Fruit fly (Drosophila melanogaster) whole organism, embryonic: ENCODE measurements around the gene Irbp.

Experiments used
- CG10267 ChIP-seq: fragments of 200-800 bp; sonication (Bioruptor generic); optimal IDR thresholded peaks from 2 replicates; lab custom pipeline; 2018; ENCODE audit warnings: missing biosample characterization, mild to moderate bottlenecking, missing genetic modification characterization, moderate library complexity
- CG10462 ChIP-seq: fragments of 200-800 bp; sonication (Bioruptor generic); optimal IDR thresholded peaks from 2 replicates; lab custom pipeline; 2016; ENCODE audit warnings: missing biosample characterization, missing genetic modification characterization
- CG13123 ChIP-seq: fragments of 200-800 bp; sonication (Bioruptor generic); optimal IDR thresholded peaks from 2 replicates; lab custom pipeline; 2016; ENCODE audit warnings: missing biosample characterization, missing genetic modification characterization
- CG17361 ChIP-seq: fragments of 200-800 bp; sonication (Bioruptor generic); IDR thresholded peaks from 3 replicates; pipeline ENCODE4 v1.3.6; 2022; ENCODE audit warnings: missing biosample characterization, missing genetic modification characterization
- CG17385 ChIP-seq: fragments of 200-800 bp; sonication (Bioruptor generic); optimal IDR thresholded peaks from 3 replicates; lab custom pipeline; 2018; ENCODE audit warnings: missing biosample characterization, mild to moderate bottlenecking, missing genetic modification characterization
- CG18262 ChIP-seq: fragments of 200-800 bp; optimal IDR thresholded peaks from 3 replicates; lab custom pipeline; 2019; ENCODE audit warnings: missing biosample characterization, mild to moderate bottlenecking, missing genetic modification characterization, moderate library complexity
- CG31365 ChIP-seq: fragments of 200-800 bp; sonication (Bioruptor generic); optimal IDR thresholded peaks from 2 replicates; lab custom pipeline; 2018; ENCODE audit warnings: missing biosample characterization, mild to moderate bottlenecking, missing genetic modification characterization
- CG31388 ChIP-seq: fragments of 200-800 bp; sonication (Bioruptor generic); optimal IDR thresholded peaks from 2 replicates; lab custom pipeline; 2016; ENCODE audit warnings: missing biosample characterization, missing genetic modification characterization
- CG32532 ChIP-seq: fragments of 200-800 bp; sonication (Bioruptor generic); IDR thresholded peaks from 2 replicates; pipeline ENCODE4 v1.3.6; 2022; ENCODE audit warnings: missing biosample characterization, missing genetic modification characterization
- CG6272 ChIP-seq: fragments of 200-800 bp; sonication (Bioruptor generic); IDR thresholded peaks from 2 replicates; pipeline ENCODE4 v1.3.6; 2022; ENCODE audit warnings: missing biosample characterization, missing genetic modification characterization
- CG6654 ChIP-seq: fragments of 200-800 bp; sonication (Bioruptor generic); optimal IDR thresholded peaks from 2 replicates; lab custom pipeline; 2017; ENCODE audit warnings: missing biosample characterization, mild to moderate bottlenecking, missing genetic modification characterization
- CG6689 ChIP-seq: fragments of 200-800 bp; sonication (Bioruptor generic); IDR thresholded peaks from 2 replicates; pipeline ENCODE4 v1.3.6; 2022; ENCODE audit warnings: missing biosample characterization, missing genetic modification characterization
- CG6791 ChIP-seq: fragments of 200-800 bp; sonication (Bioruptor generic); IDR thresholded peaks from 3 replicates; pipeline ENCODE4 v1.3.6; 2022; ENCODE audit warnings: missing biosample characterization, missing genetic modification characterization; ENCODE audit not compliant: partially characterized antibody
- CG8281 ChIP-seq: fragments of 200-800 bp; sonication (Bioruptor generic); optimal IDR thresholded peaks from 2 replicates; lab custom pipeline; 2018; ENCODE audit warnings: missing biosample characterization, mild to moderate bottlenecking, missing genetic modification characterization, moderate library complexity
- CG9727 ChIP-seq: fragments of 200-800 bp; sonication (Bioruptor generic); optimal IDR thresholded peaks from 3 replicates; lab custom pipeline; 2017; ENCODE audit warnings: missing biosample characterization, mild to moderate bottlenecking, missing genetic modification characterization
- Dek ChIP-seq: fragments of 200-800 bp; sonication (Bioruptor generic); optimal IDR thresholded peaks from 3 replicates; lab custom pipeline; 2019; ENCODE audit warnings: missing biosample characterization, mild to moderate bottlenecking, missing genetic modification characterization, moderate library complexity
- Gug ChIP-seq: fragments of 200-800 bp; sonication (Bioruptor generic); IDR thresholded peaks from 4 replicates; pipeline ENCODE4 v1.3.6; 2022; ENCODE audit warnings: missing biosample characterization, missing genetic modification characterization
- Hey ChIP-seq: fragments of 200-800 bp; sonication (Bioruptor generic); optimal IDR thresholded peaks from 3 replicates; lab custom pipeline; 2018; ENCODE audit warnings: missing biosample characterization, mild to moderate bottlenecking, missing genetic modification characterization
- HmgZ ChIP-seq: fragments of 200-800 bp; sonication (Bioruptor generic); optimal IDR thresholded peaks from 2 replicates; lab custom pipeline; 2018; ENCODE audit warnings: missing biosample characterization, mild to moderate bottlenecking, missing genetic modification characterization
- Hsf ChIP-seq: fragments of 200-800 bp; sonication (Bioruptor generic); optimal IDR thresholded peaks from 3 replicates; lab custom pipeline; 2016; ENCODE audit warnings: missing biosample characterization, missing genetic modification characterization
- Lhr ChIP-seq: fragments of 200-800 bp; sonication (Bioruptor generic); optimal IDR thresholded peaks from 3 replicates; lab custom pipeline; 2017; ENCODE audit warnings: mild to moderate bottlenecking, missing biosample characterization, missing genetic modification reagents, missing genetic modification characterization
- NFAT ChIP-seq: fragments of 200-800 bp; sonication (Bioruptor generic); IDR thresholded peaks from 2 replicates; pipeline ENCODE4 v1.3.6; 2022; ENCODE audit warnings: missing biosample characterization, missing genetic modification characterization
- Oli ChIP-seq: fragments of 200-800 bp; sonication (Bioruptor generic); optimal IDR thresholded peaks from 2 replicates; lab custom pipeline; 2018; ENCODE audit warnings: missing biosample characterization, mild to moderate bottlenecking, missing genetic modification characterization, moderate library complexity
- Spps ChIP-seq: fragments of 200-800 bp; sonication (Bioruptor generic); optimal IDR thresholded peaks from 2 replicates; lab custom pipeline; 2018; ENCODE audit warnings: missing biosample characterization, mild to moderate bottlenecking, missing genetic modification characterization
- Trl ChIP-seq, 3 experiments: fragments of >200 bp in 2 of 3; fragments of 200-800 bp in 1 of 3; sonication (Bioruptor generic) in 1 of 3; optimal IDR thresholded peaks; 2 replicates in 1 of 3; 3 replicates in 2 of 3; lab custom pipeline; 2016 to 2017; ENCODE audit warnings: missing biosample characterization in 1 of 3, missing genetic modification characterization in 1 of 3
- Xbp1 ChIP-seq: fragments of 200-800 bp; sonication (Bioruptor generic); optimal IDR thresholded peaks from 3 replicates; lab custom pipeline; 2016; ENCODE audit warnings: missing biosample characterization, mild to moderate bottlenecking, missing genetic modification characterization
- aop ChIP-seq: fragments of 200-800 bp; sonication (Bioruptor generic); IDR thresholded peaks from 2 replicates; pipeline ENCODE4 v1.3.6; 2022; ENCODE audit warnings: missing biosample characterization, missing genetic modification characterization
- cwo ChIP-seq: fragments of 200-800 bp; sonication (Bioruptor generic); optimal IDR thresholded peaks from 3 replicates; lab custom pipeline; 2017; ENCODE audit warnings: missing biosample characterization, missing genetic modification characterization, mild to moderate bottlenecking, moderate library complexity, missing genetic modification reagents
- danr ChIP-seq: fragments of 200-800 bp; sonication (Bioruptor generic); IDR thresholded peaks from 2 replicates; pipeline ENCODE4 v1.3.6; 2022; ENCODE audit warnings: missing biosample characterization, missing genetic modification characterization
- dati ChIP-seq: fragments of 200-800 bp; sonication (Bioruptor generic); IDR thresholded peaks from 2 replicates; pipeline ENCODE4 v1.3.6; 2022; ENCODE audit warnings: missing biosample characterization, missing genetic modification characterization
- dpn ChIP-seq, 2 experiments: fragments of 200-800 bp; sonication (Bioruptor generic); optimal IDR thresholded peaks; 3 replicates each; lab custom pipeline; 2016; ENCODE audit warnings: missing biosample characterization in 2 of 2, missing genetic modification characterization in 2 of 2
- fd102C ChIP-seq: fragments of 200-800 bp; sonication (Bioruptor generic); optimal IDR thresholded peaks from 2 replicates; lab custom pipeline; 2018; ENCODE audit warnings: missing biosample characterization, mild to moderate bottlenecking, missing genetic modification characterization, moderate library complexity
- h ChIP-seq: fragments of >200 bp; optimal IDR thresholded peaks from 2 replicates; lab custom pipeline; 2017
- hkb ChIP-seq, 2 experiments: fragments of 200-800 bp in 1 of 2; fragments of >200 bp in 1 of 2; sonication (Bioruptor generic) in 1 of 2; IDR thresholded peaks in 1 of 2; optimal IDR thresholded peaks in 1 of 2; 2 replicates each; pipeline versions ENCODE4 v1.3.6 to Lab custom; 2017 to 2022; ENCODE audit warnings: missing biosample characterization in 1 of 2, missing genetic modification characterization in 1 of 2
- mirr ChIP-seq: fragments of 200-800 bp; sonication (Bioruptor generic); optimal IDR thresholded peaks from 3 replicates; lab custom pipeline; 2018; ENCODE audit warnings: missing biosample characterization, mild to moderate bottlenecking, missing genetic modification characterization
- peb ChIP-seq: fragments of 200-800 bp; sonication (Bioruptor generic); IDR thresholded peaks from 2 replicates; pipeline ENCODE4 v1.3.6; 2022; ENCODE audit warnings: missing biosample characterization, missing genetic modification characterization
- pita ChIP-seq: fragments of 200-800 bp; sonication (Bioruptor generic); optimal IDR thresholded peaks from 2 replicates; lab custom pipeline; 2017; ENCODE audit warnings: missing biosample characterization, mild to moderate bottlenecking, missing genetic modification characterization
- row ChIP-seq: fragments of 200-800 bp; sonication (Bioruptor generic); IDR thresholded peaks from 3 replicates; pipeline ENCODE4 v1.3.6; 2022; ENCODE audit warnings: missing biosample characterization, missing genetic modification characterization
- sens ChIP-seq: fragments of 200-800 bp; sonication (Bioruptor generic); peaks from one replicate; lab custom pipeline; 2016; ENCODE audit warnings: missing biosample characterization, missing genetic modification characterization
- sisA ChIP-seq: fragments of 200-800 bp; sonication (Bioruptor generic); IDR thresholded peaks from 2 replicates; pipeline ENCODE4 v1.3.6; 2022; ENCODE audit warnings: missing biosample characterization, missing genetic modification characterization
- slp2 ChIP-seq: fragments of 200-800 bp; sonication (Bioruptor generic); optimal IDR thresholded peaks from 2 replicates; lab custom pipeline; 2016; ENCODE audit warnings: missing biosample characterization, missing genetic modification characterization
- so ChIP-seq: fragments of 200-800 bp; sonication (Bioruptor generic); IDR thresholded peaks from 3 replicates; pipeline ENCODE4 v1.3.6; 2022; ENCODE audit warnings: missing biosample characterization, missing genetic modification characterization
- sr ChIP-seq: fragments of 200-800 bp; sonication (Bioruptor generic); IDR thresholded peaks from 3 replicates; pipeline ENCODE4 v1.3.6; 2022; ENCODE audit warnings: missing biosample characterization, missing genetic modification characterization
- stwl ChIP-seq: fragments of 200-800 bp; sonication (Bioruptor generic); optimal IDR thresholded peaks from 3 replicates; lab custom pipeline; 2018; ENCODE audit warnings: missing biosample characterization, mild to moderate bottlenecking, missing genetic modification characterization, moderate library complexity
- tgo ChIP-seq: fragments of 200-800 bp; sonication (Bioruptor generic); IDR thresholded peaks from 3 replicates; pipeline ENCODE4 v1.3.6; 2022; ENCODE audit warnings: missing biosample characterization, missing genetic modification characterization
- tll ChIP-seq, 2 experiments: fragments of 200-800 bp in 1 of 2; fragments of >200 bp in 1 of 2; sonication (Bioruptor generic) in 1 of 2; optimal IDR thresholded peaks; 2 replicates each; lab custom pipeline; 2017 to 2019; ENCODE audit warnings: missing biosample characterization in 2 of 2, missing genetic modification characterization in 2 of 2, mild to moderate bottlenecking in 1 of 2, moderate library complexity in 1 of 2
- ttk ChIP-seq: fragments of 200-800 bp; sonication (Bioruptor generic); IDR thresholded peaks from 2 replicates; pipeline ENCODE4 v2.1.2; 2022; ENCODE audit warnings: missing biosample characterization, missing genetic modification characterization
- unc-4 ChIP-seq: fragments of 200-800 bp; sonication (Bioruptor generic); IDR thresholded peaks from 2 replicates; pipeline ENCODE4 v1.3.6; 2022; ENCODE audit warnings: missing biosample characterization, missing genetic modification characterization; ENCODE audit not compliant: partially characterized antibody
- wor ChIP-seq: fragments of 200-800 bp; sonication (Bioruptor generic); IDR thresholded peaks from 2 replicates; pipeline ENCODE4 v1.3.6; 2022; ENCODE audit warnings: missing biosample characterization, missing genetic modification characterization
- zfh1 ChIP-seq: fragments of 200-800 bp; sonication (Bioruptor generic); IDR thresholded peaks from 3 replicates; pipeline ENCODE4 v1.3.6; 2022; ENCODE audit warnings: missing biosample characterization, missing genetic modification characterization

Gene Irbp

dm6 chr3R:11402894-11403293 lies 7.0 kb upstream of the Irbp start (continued):
- TF ChIP-seq Trl (optimal IDR thresholded peaks at IDR 0.05; lab: Kevin White, UChicago) (no peak), Trl (GFP tag; optimal IDR thresholded peaks at IDR 0.05; lab: Kevin White, UChicago) (no peak), CG31365 (tag; lab: Kevin White, UChicago) (peak; percentile 94), wor (GFP tag; lab: Robert Waterston, UW) (no peak), stwl (tag; lab: Kevin White, UChicago) (peak; percentile 92), Lhr (GFP tag; lab: Kevin White, UChicago) (no peak), HmgZ (tag; lab: Kevin White, UChicago) (no peak), Hsf (GFP tag; lab: Kevin White, UChicago) (no peak), ttk (GFP tag; lab: Robert Waterston, UW) (no peak), hkb (optimal IDR thresholded peaks at IDR 0.05; lab: Kevin White, UChicago) (no peak), hkb (GFP tag; IDR thresholded peaks at IDR 0.05; lab: Robert Waterston, UW) (no peak), CG6272 (no peak), slp2 (GFP tag; lab: Kevin White, UChicago) (no peak)

- no peak for TF ChIP-seq CG17385 (GFP tag; lab: Kevin White, UChicago)
- TF ChIP-seq peb (GFP tag; lab: Robert Waterston, UW): no peak
- TF ChIP-seq CG32532 (GFP tag; lab: Robert Waterston, UW): no peak
- TF ChIP-seq CG17361 (GFP tag; lab: Robert Waterston, UW): no peak
- no peak for TF ChIP-seq so (GFP tag; lab: Robert Waterston, UW)
- TF ChIP-seq Dek (tag; lab: Kevin White, UChicago): no peak
- no peak for TF ChIP-seq tgo
- TF ChIP-seq cwo (GFP tag; lab: Kevin White, UChicago): no peak
- peak; percentile 52 for TF ChIP-seq CG6791 (GFP tag; lab: Robert Waterston, UW)
- TF ChIP-seq Hey (tag; lab: Kevin White, UChicago): no peak
- no peak for TF ChIP-seq danr
- TF ChIP-seq Lhr (GFP tag; lab: Kevin White, UChicago): no peak
- no peak for TF ChIP-seq CG31388 (GFP tag; lab: Kevin White, UChicago)
- TF ChIP-seq CG8281 (tag; lab: Kevin White, UChicago): no peak
- no peak for TF ChIP-seq CG10462 (GFP tag; lab: Kevin White, UChicago)
- TF ChIP-seq CG31365 (tag; lab: Kevin White, UChicago): no peak
- no peak for TF ChIP-seq Gug
- no peak for TF ChIP-seq dati (GFP tag; lab: Robert Waterston, UW)
- TF ChIP-seq tll (GFP tag; optimal IDR thresholded peaks at IDR 0.05; lab: Kevin White, UChicago): no peak
- TF ChIP-seq fd102C (GFP tag; lab: Kevin White, UChicago): no peak
- no peak for TF ChIP-seq zfh1 (GFP tag; lab: Robert Waterston, UW)
- TF ChIP-seq aop: no peak
- no peak for TF ChIP-seq Spps (tag; lab: Kevin White, UChicago)
- TF ChIP-seq mirr (GFP tag; lab: Kevin White, UChicago): no peak
- peak; percentile 31 for TF ChIP-seq CG10267 (tag; lab: Kevin White, UChicago)
- TF ChIP-seq CG13123: no peak
- no peak for TF ChIP-seq h (lab: Kevin White, UChicago)
- TF ChIP-seq NFAT (GFP tag; lab: Robert Waterston, UW): no peak
- TF ChIP-seq slp2 (GFP tag; lab: Kevin White, UChicago): no peak
- no peak for TF ChIP-seq CG6689 (GFP tag; lab: Robert Waterston, UW)
- no peak for TF ChIP-seq CG9727 (GFP tag; lab: Kevin White, UChicago)
- TF ChIP-seq row (GFP tag; lab: Robert Waterston, UW): no peak
- TF ChIP-seq sens (GFP tag; lab: Kevin White, UChicago): peak; percentile 32
- TF ChIP-seq sisA (GFP tag; lab: Robert Waterston, UW): no peak
- TF ChIP-seq CG6654: no peak
- no peak for TF ChIP-seq Xbp1
- TF ChIP-seq sr: no peak
- TF ChIP-seq dpn (GFP tag; optimal IDR thresholded peaks at IDR 0.05; lab: Kevin White, UChicago): no peak
- TF ChIP-seq Oli: no peak
- TF ChIP-seq unc-4 (GFP tag; lab: Robert Waterston, UW): peak; percentile 49
- no peak for TF ChIP-seq pita (GFP tag; lab: Kevin White, UChicago)
- TF ChIP-seq CG18262: no peak
Measured at dm6 chr3R:11407733-11408134, 2.1 kb upstream of the Irbp start, which contains the start of gene mRpL40. TSS of gene mRpL40 (plus strand) at chr3R:11407918.
